Worm (Caenorhabditis elegans) whole organism, L1 larva: ENCODE measurements around the gene srt-31.

Experiments
- C04F5.9 ChIP-seq: sonication (generic microtip); optimal IDR thresholded peaks from 2 replicates; lab custom pipeline; 2016; ENCODE audit warnings: missing genetic modification characterization, missing compliant biosample characterization
- aha-1 ChIP-seq: fragments of 150-350 bp; optimal IDR thresholded peaks from 2 replicates; lab custom pipeline; 2014; ENCODE audit warnings: missing biosample characterization, missing genetic modification characterization
- alr-1 ChIP-seq: fragments of 200-800 bp; sonication (Bioruptor generic); optimal IDR thresholded peaks from 2 replicates; lab custom pipeline; 2018; ENCODE audit warnings: borderline replicate concordance, mild to moderate bottlenecking, missing genetic modification characterization, missing compliant biosample characterization
- ama-1 ChIP-seq: fragments of 150-350 bp; optimal IDR thresholded peaks from 2 replicates; lab custom pipeline; 2014
- blmp-1 ChIP-seq: fragments of 150-350 bp; optimal IDR thresholded peaks from 2 replicates; lab custom pipeline; 2014; ENCODE audit warnings: missing biosample characterization, missing genetic modification characterization
- ceh-82 ChIP-seq, 3 experiments: fragments of 150-350 bp in 1 of 3; sonication (generic microtip) in 2 of 3; optimal IDR thresholded peaks; 2 replicates each; lab custom pipeline; 2014 to 2017; ENCODE audit warnings: missing biosample characterization in 3 of 3, missing genetic modification characterization in 3 of 3
- ceh-88 ChIP-seq: fragments of 200-800 bp; sonication (Bioruptor generic); IDR thresholded peaks from 2 replicates; pipeline ENCODE4 v1.3.6; 2022; ENCODE audit warnings: missing genetic modification characterization, missing compliant biosample characterization
- ces-1 ChIP-seq: fragments of 150-350 bp; optimal IDR thresholded peaks from 2 replicates; lab custom pipeline; 2014; ENCODE audit warnings: missing biosample characterization, missing genetic modification reagents, missing genetic modification characterization
- dsc-1 ChIP-seq: sonication (generic microtip); optimal IDR thresholded peaks from 2 replicates; lab custom pipeline; 2016; ENCODE audit warnings: mild to moderate bottlenecking, missing genetic modification characterization, missing compliant biosample characterization
- efl-3 ChIP-seq: fragments of 200-800 bp; sonication (Bioruptor generic); optimal IDR thresholded peaks from 2 replicates; lab custom pipeline; 2018; ENCODE audit warnings: mild to moderate bottlenecking, missing genetic modification characterization, missing compliant biosample characterization
- egl-13 ChIP-seq: sonication (generic microtip); optimal IDR thresholded peaks from 2 replicates; lab custom pipeline; 2016; ENCODE audit warnings: missing genotype, missing genetic modification reagents, missing genetic modification characterization, missing compliant biosample characterization
- egl-27 ChIP-seq, 2 experiments: fragments of 150-350 bp in 1 of 2; sonication (generic microtip); optimal IDR thresholded peaks; 3 replicates each; lab custom pipeline; 2017 to 2018; ENCODE audit warnings: missing biosample characterization in 2 of 2, missing genetic modification characterization in 2 of 2, missing genetic modification reagents in 2 of 2
- elt-2 ChIP-seq: sonication (generic microtip); optimal IDR thresholded peaks from 2 replicates; lab custom pipeline; 2016; ENCODE audit warnings: missing genetic modification characterization, mild to moderate bottlenecking, inconsistent platforms, missing compliant biosample characterization, missing genetic modification reagents
- fkh-4 ChIP-seq: sonication (generic microtip); optimal IDR thresholded peaks from 2 replicates; lab custom pipeline; 2016; ENCODE audit warnings: missing compliant biosample characterization, missing genetic modification characterization, borderline replicate concordance
- irx-1 ChIP-seq: sonication (generic microtip); optimal IDR thresholded peaks from 2 replicates; lab custom pipeline; 2016; ENCODE audit warnings: missing genetic modification characterization, missing compliant biosample characterization
- jun-1 ChIP-seq: fragments of 150-350 bp; optimal IDR thresholded peaks from 2 replicates; lab custom pipeline; 2014; ENCODE audit warnings: missing biosample characterization, missing genetic modification reagents, missing genetic modification characterization
- lin-15B ChIP-seq: fragments of 150-350 bp; sonication (generic microtip); optimal IDR thresholded peaks from 3 replicates; lab custom pipeline; 2014; ENCODE audit warnings: missing biosample characterization, missing genetic modification characterization
- lin-39 ChIP-seq: fragments of 150-350 bp; optimal IDR thresholded peaks from 2 replicates; lab custom pipeline; 2014; ENCODE audit warnings: missing biosample characterization, missing genetic modification reagents, missing genetic modification characterization
- lir-3 ChIP-seq: sonication (generic microtip); optimal IDR thresholded peaks from 2 replicates; lab custom pipeline; 2016; ENCODE audit warnings: mild to moderate bottlenecking, missing genetic modification characterization, moderate library complexity, missing compliant biosample characterization; ENCODE audit not compliant: poor library complexity
- lsy-2 ChIP-seq, 2 experiments: fragments of 150-350 bp; optimal IDR thresholded peaks; 2 replicates each; lab custom pipeline; 2014; ENCODE audit warnings: missing biosample characterization in 2 of 2, missing genetic modification characterization in 2 of 2
- mab-9 ChIP-seq: fragments of 200-800 bp; sonication (Bioruptor generic); IDR thresholded peaks from 2 replicates; pipeline ENCODE4 v1.3.6; 2022; ENCODE audit warnings: missing genetic modification reagents, missing genetic modification characterization, missing compliant biosample characterization
- mep-1 ChIP-seq: fragments of 150-350 bp; optimal IDR thresholded peaks from 2 replicates; lab custom pipeline; 2014; ENCODE audit warnings: missing biosample characterization, missing genetic modification characterization
- nhr-19 ChIP-seq: fragments of 200-800 bp; sonication (Bioruptor generic); conservative IDR thresholded peaks from 2 replicates; pipeline ENCODE4 v1.3.6; 2022; ENCODE audit warnings: missing genetic modification characterization, missing compliant biosample characterization
- nhr-20 ChIP-seq: sonication (generic microtip); optimal IDR thresholded peaks from 2 replicates; lab custom pipeline; 2016; ENCODE audit warnings: mild to moderate bottlenecking, missing genetic modification characterization, missing compliant biosample characterization
- nhr-237 ChIP-seq: fragments of 150-350 bp; optimal IDR thresholded peaks from 2 replicates; lab custom pipeline; 2014; ENCODE audit warnings: missing biosample characterization, missing genetic modification characterization
- nhr-77 ChIP-seq: fragments of 150-350 bp; optimal IDR thresholded peaks from 2 replicates; lab custom pipeline; 2014; ENCODE audit warnings: missing biosample characterization, missing genetic modification characterization
- nhr-84 ChIP-seq: sonication (generic microtip); optimal IDR thresholded peaks from 2 replicates; lab custom pipeline; 2017; ENCODE audit warnings: missing biosample characterization, missing genetic modification characterization
- nhr-85 ChIP-seq: sonication (generic microtip); peaks from one replicate; lab custom pipeline; 2016; ENCODE audit warnings: missing genetic modification characterization, inconsistent platforms, missing compliant biosample characterization
- nhr-90 ChIP-seq: sonication (generic microtip); optimal IDR thresholded peaks from 2 replicates; lab custom pipeline; 2016; ENCODE audit warnings: mild to moderate bottlenecking, missing genetic modification characterization, missing compliant biosample characterization; ENCODE audit not compliant: poor library complexity
- pag-3 ChIP-seq: sonication (generic microtip); optimal IDR thresholded peaks from 2 replicates; lab custom pipeline; 2017; ENCODE audit warnings: missing genetic modification characterization, mild to moderate bottlenecking, missing compliant biosample characterization, antibody characterized with exemption, borderline replicate concordance; ENCODE audit not compliant: insufficient read depth
- rnt-1 ChIP-seq: sonication (generic microtip); optimal IDR thresholded peaks from 2 replicates; lab custom pipeline; 2016; ENCODE audit warnings: mild to moderate bottlenecking, missing genetic modification characterization, moderate library complexity, missing compliant biosample characterization
- sptf-1 ChIP-seq: fragments of 150-350 bp; optimal IDR thresholded peaks from 2 replicates; lab custom pipeline; 2014; ENCODE audit warnings: missing biosample characterization, missing genetic modification characterization
- sup-37 ChIP-seq: fragments of 200-800 bp; sonication (Bioruptor generic); optimal IDR thresholded peaks from 2 replicates; lab custom pipeline; 2018; ENCODE audit warnings: mild to moderate bottlenecking, missing genetic modification characterization, missing compliant biosample characterization
- swsn-7 ChIP-seq: sonication (generic microtip); optimal IDR thresholded peaks from 2 replicates; lab custom pipeline; 2016; ENCODE audit warnings: missing genetic modification characterization, missing compliant biosample characterization
- tlp-1 ChIP-seq: fragments of 150-350 bp; optimal IDR thresholded peaks from 2 replicates; lab custom pipeline; 2014; ENCODE audit warnings: missing biosample characterization, missing genetic modification characterization
- unc-130 ChIP-seq: fragments of 150-350 bp; optimal IDR thresholded peaks from 2 replicates; lab custom pipeline; 2017; ENCODE audit warnings: missing biosample characterization, missing genetic modification characterization, inconsistent platforms
- unc-30 ChIP-seq: sonication (generic microtip); optimal IDR thresholded peaks from 2 replicates; lab custom pipeline; 2017; ENCODE audit warnings: missing biosample characterization, missing genetic modification characterization
- vab-15 ChIP-seq: sonication (generic microtip); optimal IDR thresholded peaks from 2 replicates; lab custom pipeline; 2017; ENCODE audit warnings: missing genotype, mild to moderate bottlenecking, missing genetic modification characterization, missing compliant biosample characterization
- xbp-1 ChIP-seq: sonication (generic microtip); optimal IDR thresholded peaks from 2 replicates; lab custom pipeline; 2016; ENCODE audit warnings: missing genetic modification characterization, missing compliant biosample characterization

srt-31 gene

ce11 chrV:494284-494683, 21.6 kb downstream of the srt-31 start, which contains the start of gene nhr-131 (continued):
- TF ChIP-seq lin-39 (tag; lab: Kevin White, UChicago) (no peak), C04F5.9 (tag; lab: Kevin White, UChicago) (no peak), lsy-2 (tag; optimal IDR thresholded peaks at IDR 0.05; lab: Kevin White, UChicago) (no peak), irx-1 (tag; lab: Kevin White, UChicago) (no peak), lir-3 (tag; lab: Kevin White, UChicago) (no peak), elt-2 (peak; percentile 34), aha-1 (tag; lab: Kevin White, UChicago) (no peak), nhr-20 (tag; lab: Kevin White, UChicago) (peak; percentile 58), sup-37 (no peak), swsn-7 (tag; lab: Kevin White, UChicago) (no peak), nhr-237 (tag; lab: Kevin White, UChicago) (no peak), efl-3 (GFP tag; lab: Kevin White, UChicago) (no peak), lin-15B (tag; lab: Kevin White, UChicago) (no peak), jun-1 (tag; lab: Kevin White, UChicago) (no peak), dsc-1 (tag; lab: Kevin White, UChicago) (no peak), xbp-1 (no peak), vab-15 (tag; lab: Kevin White, UChicago) (no peak), nhr-85 (peak; percentile 18), mep-1 (no peak), nhr-77 (tag; lab: Kevin White, UChicago) (peak; percentile 5), ceh-88 (GFP tag; lab: Robert Waterston, UW) (no peak), pag-3 (no peak), unc-130 (tag; lab: Kevin White, UChicago) (no peak), egl-27 (tag; optimal IDR thresholded peaks at IDR 0.05; lab: Kevin White, UChicago) (no peak), unc-30 (tag; lab: Kevin White, UChicago) (no peak), ces-1 (GFP tag; lab: Kevin White, UChicago) (no peak), nhr-90 (peak; percentile 45)

- no peak for TF ChIP-seq sup-37
- TF ChIP-seq sptf-1 = no peak
- no peak for TF ChIP-seq ces-1 (GFP tag; lab: Kevin White, UChicago)
- no peak for TF ChIP-seq fkh-4 (tag; lab: Kevin White, UChicago)
- no peak for TF ChIP-seq ama-1 (lab: Kevin White, UChicago)
- TF ChIP-seq efl-3 (GFP tag; lab: Kevin White, UChicago) = no peak
- TF ChIP-seq tlp-1 (tag; lab: Kevin White, UChicago) = no peak
- TF ChIP-seq nhr-90 = no peak
- TF ChIP-seq unc-130 (tag; lab: Kevin White, UChicago) = no peak
- TF ChIP-seq vab-15 (tag; lab: Kevin White, UChicago) = no peak
- TF ChIP-seq, all 84 proteins: peak for 0
These were observed 24.7 kb downstream of the srt-31 start, which contains the start of gene T01G6.1 for ce11 chrV:497399-497798. TSS of gene T01G6.1 (plus strand) at chrV:497699.

ce11 chrV:500535-500934, 27.8 kb downstream of the srt-31 start:
- no peak for TF ChIP-seq sup-37
- no peak for TF ChIP-seq alr-1 (tag; lab: Kevin White, UChicago)
- no peak for TF ChIP-seq rnt-1 (tag; lab: Kevin White, UChicago)
- no peak for TF ChIP-seq lin-15B (tag; lab: Kevin White, UChicago)
- no peak for TF ChIP-seq efl-3 (GFP tag; lab: Kevin White, UChicago)
- TF ChIP-seq C04F5.9 (tag; lab: Kevin White, UChicago) = no peak
- no peak for TF ChIP-seq nhr-84 (tag; lab: Kevin White, UChicago)
- TF ChIP-seq sptf-1 = no peak
- no peak for TF ChIP-seq mab-9
- no peak for TF ChIP-seq egl-13
- no peak for TF ChIP-seq nhr-19 (GFP tag; lab: Robert Waterston, UW)
- no peak for TF ChIP-seq lsy-2 (tag; optimal IDR thresholded peaks at IDR 0.05; lab: Kevin White, UChicago)
- no peak for TF ChIP-seq ceh-82 (tag; optimal IDR thresholded peaks at IDR 0.05; lab: Kevin White, UChicago)
- TF ChIP-seq blmp-1 (tag; lab: Kevin White, UChicago) = no peak
- TF ChIP-seq ama-1 (lab: Kevin White, UChicago) = no peak
